Worm (Caenorhabditis elegans) whole organism, late embryonic: ENCODE measurements around the gene inft-2.

ENCODE experiments used
- C38D4.7 ChIP-seq: fragments of 200-800 bp; sonication (Bioruptor generic); optimal IDR thresholded peaks from 2 replicates; lab custom pipeline; 2018; ENCODE audit warnings: mild to moderate bottlenecking, missing genetic modification characterization, moderate library complexity, missing compliant biosample characterization
- Y22D7AL.16 ChIP-seq: sonication (generic microtip); optimal IDR thresholded peaks from 2 replicates; lab custom pipeline; 2016; ENCODE audit warnings: missing genetic modification characterization, missing compliant biosample characterization
- ahr-1 ChIP-seq: sonication (generic microtip); optimal IDR thresholded peaks from 2 replicates; lab custom pipeline; 2016; ENCODE audit warnings: missing genetic modification characterization, missing compliant biosample characterization
- ama-1 ChIP-seq: fragments of 150-350 bp; optimal IDR thresholded peaks from 2 replicates; lab custom pipeline; 2014
- ceh-18 ChIP-seq: sonication (generic microtip); optimal IDR thresholded peaks from 2 replicates; lab custom pipeline; 2016; ENCODE audit warnings: missing genetic modification characterization, missing compliant biosample characterization
- ceh-30 ChIP-seq: fragments of 150-350 bp; optimal IDR thresholded peaks from 2 replicates; lab custom pipeline; 2014; ENCODE audit warnings: missing biosample characterization, missing genetic modification characterization
- ceh-34 ChIP-seq: sonication (generic microtip); optimal IDR thresholded peaks from 2 replicates; lab custom pipeline; 2016; ENCODE audit warnings: mild to moderate bottlenecking, missing genetic modification characterization, missing compliant biosample characterization
- ceh-45 ChIP-seq: fragments of 200-800 bp; sonication (Bioruptor generic); IDR thresholded peaks from 2 replicates; pipeline ENCODE4 v1.3.6; 2022; ENCODE audit warnings: missing genetic modification reagents, missing genetic modification characterization, missing compliant biosample characterization
- ceh-6 ChIP-seq: fragments of 200-800 bp; sonication (Bioruptor generic); optimal IDR thresholded peaks from 2 replicates; lab custom pipeline; 2018; ENCODE audit warnings: mild to moderate bottlenecking, missing genetic modification characterization, missing compliant biosample characterization
- dmd-4 ChIP-seq: sonication (generic microtip); optimal IDR thresholded peaks from 2 replicates; lab custom pipeline; 2016; ENCODE audit warnings: borderline replicate concordance, missing genetic modification characterization, missing compliant biosample characterization
- elt-2 ChIP-seq: sonication (generic microtip); optimal IDR thresholded peaks from 2 replicates; lab custom pipeline; 2016; ENCODE audit warnings: missing genetic modification reagents, missing genetic modification characterization, missing compliant biosample characterization
- eyg-1 ChIP-seq: sonication (generic microtip); optimal IDR thresholded peaks from 2 replicates; lab custom pipeline; 2016; ENCODE audit warnings: missing genotype, missing genetic modification characterization, missing compliant biosample characterization
- fkh-10 ChIP-seq: fragments of 150-350 bp; optimal IDR thresholded peaks from 2 replicates; lab custom pipeline; 2014; ENCODE audit warnings: missing biosample characterization, missing genetic modification reagents, missing genetic modification characterization
- hlh-13 ChIP-seq: fragments of 200-800 bp; sonication (Bioruptor generic); optimal IDR thresholded peaks from 2 replicates; lab custom pipeline; 2018; ENCODE audit warnings: mild to moderate bottlenecking, missing genetic modification characterization, missing compliant biosample characterization
- hlh-15 ChIP-seq: sonication (generic microtip); optimal IDR thresholded peaks from 2 replicates; lab custom pipeline; 2016; ENCODE audit warnings: missing genetic modification characterization, missing compliant biosample characterization
- hlh-30 ChIP-seq: sonication (generic microtip); optimal IDR thresholded peaks from 2 replicates; lab custom pipeline; 2017; ENCODE audit warnings: antibody characterized with exemption, missing genetic modification characterization, missing compliant biosample characterization; ENCODE audit not compliant: insufficient read depth
- hlh-6 ChIP-seq: sonication (generic microtip); optimal IDR thresholded peaks from 2 replicates; lab custom pipeline; 2016; ENCODE audit warnings: missing genotype, missing genetic modification characterization, missing compliant biosample characterization
- hlh-8 ChIP-seq: sonication (generic microtip); optimal IDR thresholded peaks from 2 replicates; lab custom pipeline; 2016; ENCODE audit warnings: missing genotype, missing genetic modification characterization, missing compliant biosample characterization
- lim-6 ChIP-seq: sonication (generic microtip); optimal IDR thresholded peaks from 2 replicates; lab custom pipeline; 2016; ENCODE audit warnings: missing genetic modification characterization, missing compliant biosample characterization
- mec-3 ChIP-seq: sonication (generic microtip); optimal IDR thresholded peaks from 2 replicates; lab custom pipeline; 2016; ENCODE audit warnings: borderline replicate concordance, missing genetic modification characterization, missing compliant biosample characterization
- nhr-232 ChIP-seq: sonication (generic microtip); optimal IDR thresholded peaks from 2 replicates; lab custom pipeline; 2016; ENCODE audit warnings: missing genetic modification characterization, missing compliant biosample characterization
- npax-4 ChIP-seq: sonication (generic microtip); optimal IDR thresholded peaks from 2 replicates; lab custom pipeline; 2016; ENCODE audit warnings: missing genetic modification characterization, missing compliant biosample characterization
- pag-3 ChIP-seq: sonication (generic microtip); optimal IDR thresholded peaks from 2 replicates; lab custom pipeline; 2016; ENCODE audit warnings: missing compliant biosample characterization, missing genetic modification characterization, borderline replicate concordance
- pax-1 ChIP-seq: fragments of 150-350 bp; optimal IDR thresholded peaks from 2 replicates; lab custom pipeline; 2014; ENCODE audit warnings: missing biosample characterization, missing genetic modification characterization
- pros-1 ChIP-seq: fragments of 150-350 bp; optimal IDR thresholded peaks from 2 replicates; lab custom pipeline; 2014; ENCODE audit warnings: missing biosample characterization, missing genetic modification reagents, missing genetic modification characterization
- rnt-1 ChIP-seq: sonication (generic microtip); optimal IDR thresholded peaks from 2 replicates; lab custom pipeline; 2016; ENCODE audit warnings: missing genetic modification characterization, missing compliant biosample characterization
- sdc-2 ChIP-seq: sonication (generic microtip); optimal IDR thresholded peaks from 2 replicates; lab custom pipeline; 2016; ENCODE audit warnings: missing genotype, missing genetic modification characterization, missing compliant biosample characterization
- sox-4 ChIP-seq: sonication (generic microtip); optimal IDR thresholded peaks from 2 replicates; lab custom pipeline; 2017; ENCODE audit warnings: mild to moderate bottlenecking, missing genetic modification characterization, inconsistent platforms, missing compliant biosample characterization
- tbx-7 ChIP-seq: sonication (generic microtip); optimal IDR thresholded peaks from 2 replicates; lab custom pipeline; 2016; ENCODE audit warnings: missing genotype, missing genetic modification characterization, missing compliant biosample characterization
- ttx-3 ChIP-seq: sonication (generic microtip); optimal IDR thresholded peaks from 2 replicates; lab custom pipeline; 2016; ENCODE audit warnings: missing genetic modification reagents, missing genetic modification characterization, missing compliant biosample characterization
- unc-3 ChIP-seq, 2 experiments: fragments of 200-800 bp in 1 of 2; sonication (Bioruptor generic) in 1 of 2; sonication (generic microtip) in 1 of 2; conservative IDR thresholded peaks in 1 of 2; optimal IDR thresholded peaks in 1 of 2; 2 replicates each; pipeline versions ENCODE4 v1.3.6 to Lab custom; 2016 to 2022; ENCODE audit warnings: missing compliant biosample characterization in 2 of 2, missing genetic modification characterization in 2 of 2, missing genetic modification reagents in 1 of 2
- unc-55 ChIP-seq: sonication (generic microtip); optimal IDR thresholded peaks from 2 replicates; lab custom pipeline; 2017; ENCODE audit warnings: missing biosample characterization, missing genetic modification reagents, missing genetic modification characterization
- unc-86 ChIP-seq: sonication (generic microtip); optimal IDR thresholded peaks from 2 replicates; lab custom pipeline; 2016; ENCODE audit warnings: missing genetic modification characterization, missing compliant biosample characterization
- zip-5 ChIP-seq: sonication (generic microtip); optimal IDR thresholded peaks from 2 replicates; lab custom pipeline; 2016; ENCODE audit warnings: missing genetic modification characterization, missing compliant biosample characterization

The inft-2 gene

DNA sequence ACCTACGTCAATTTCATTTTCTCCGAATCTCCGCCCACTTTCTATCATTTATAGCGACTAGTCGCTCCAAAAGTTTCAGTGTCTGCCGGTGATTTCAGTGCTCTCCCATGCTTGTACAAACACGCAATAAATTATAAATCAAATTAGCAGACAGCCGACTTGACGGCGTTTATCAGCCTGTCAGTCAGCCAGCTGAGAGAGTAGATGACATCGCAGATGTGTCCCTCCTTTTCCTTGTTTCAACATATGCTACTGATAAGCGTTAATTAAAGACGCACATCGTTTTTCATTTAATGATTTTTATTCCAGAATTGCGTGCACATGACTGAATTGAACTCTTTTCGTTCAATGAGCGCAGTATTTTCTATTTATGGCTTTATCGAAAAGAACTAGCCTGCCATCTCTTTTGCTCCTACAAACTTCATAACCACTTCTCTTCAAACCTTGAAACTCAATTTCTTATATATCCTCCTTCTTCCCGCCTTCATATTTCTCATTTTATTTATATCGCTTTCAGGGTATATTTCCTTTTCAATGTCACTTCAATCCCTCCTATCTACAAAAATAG is 41.2 kb downstream of the inft-2 start, which contains the start of gene lap-2:
TSS of gene lap-2 (plus strand) at position 518 of the 568 bp plus-strand sequence.
- TF ChIP-seq elt-2 (tag; lab: Kevin White, UChicago) (peak; percentile 56), ceh-6 (GFP tag; lab: Kevin White, UChicago) (no peak), unc-55 (GFP tag; lab: Kevin White, UChicago) (peak; percentile 31)
- TF ChIP-seq, all 69 proteins: peak for 2

DNA sequence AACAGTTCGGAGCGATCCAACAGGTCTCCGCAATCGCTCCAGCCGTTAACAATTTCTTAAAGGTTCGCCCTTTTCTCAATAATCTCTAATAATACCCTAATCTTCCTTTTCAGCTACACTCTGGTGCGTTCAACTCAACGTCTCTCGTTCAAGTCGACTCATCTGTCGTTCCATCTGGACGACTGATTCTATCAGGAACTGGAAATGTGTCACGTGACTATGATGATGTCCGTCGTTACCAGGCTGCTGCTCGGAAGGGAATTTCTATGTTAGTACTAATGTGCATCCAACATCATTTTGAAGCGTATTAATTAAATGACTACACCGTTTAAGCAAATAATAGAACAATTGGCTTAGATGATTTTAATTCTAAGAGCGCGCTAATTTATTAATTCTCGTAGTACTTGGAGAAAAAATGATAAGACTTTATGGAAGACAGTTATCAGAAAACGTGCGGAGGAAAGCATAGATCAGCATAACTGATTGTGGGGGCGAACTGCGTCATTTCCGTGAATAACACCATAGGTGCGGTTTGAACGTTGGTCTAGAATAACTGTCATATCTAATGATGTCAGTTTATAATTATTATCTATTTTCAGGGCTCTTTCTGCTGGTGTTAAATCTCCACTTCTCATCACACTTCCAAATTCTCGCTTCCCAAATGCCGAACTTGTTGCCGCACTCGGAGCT is 41.9 kb downstream of the inft-2 start:
- TF ChIP-seq hlh-6 (tag; lab: Kevin White, UChicago) (no peak), tbx-7 (tag; lab: Kevin White, UChicago) (no peak), elt-2 (tag; lab: Kevin White, UChicago) (peak; percentile 43), hlh-30 (tag; lab: Kevin White, UChicago) (peak; percentile 56)

DNA sequence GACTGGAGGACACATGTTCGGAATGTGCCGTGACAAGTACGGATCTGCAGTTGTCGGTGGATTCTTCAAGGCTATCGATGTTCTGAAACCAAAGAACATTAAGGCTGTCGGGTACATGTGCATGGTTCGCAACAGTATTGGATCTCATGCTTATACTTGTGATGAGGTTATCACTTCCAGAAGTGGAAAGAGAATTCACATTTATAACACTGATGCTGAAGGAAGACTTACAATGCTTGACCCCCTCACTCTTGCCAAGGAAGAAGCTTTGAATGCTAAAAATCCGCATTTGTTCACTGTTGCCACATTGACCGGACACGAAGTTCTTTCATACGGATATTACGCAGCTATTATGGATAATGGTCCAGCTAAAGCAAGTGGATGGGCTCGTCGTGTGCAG is 42.9 kb downstream of the inft-2 start:
- TF ChIP-seq pros-1 (tag; lab: Kevin White, UChicago) (no peak), rnt-1 (tag; lab: Kevin White, UChicago) (no peak), sox-4 (no peak), ceh-34 (tag; lab: Kevin White, UChicago) (no peak), tbx-7 (tag; lab: Kevin White, UChicago) (no peak), sdc-2 (tag; lab: Kevin White, UChicago) (no peak), ahr-1 (no peak), dmd-4 (tag; lab: Kevin White, UChicago) (no peak), Y22D7AL.16 (tag; lab: Kevin White, UChicago) (no peak), hlh-15 (tag; lab: Kevin White, UChicago) (no peak), npax-4 (tag; lab: Kevin White, UChicago) (no peak), C38D4.7 (GFP tag; lab: Kevin White, UChicago) (no peak), fkh-10 (GFP tag; lab: Kevin White, UChicago) (no peak), unc-86 (tag; lab: Kevin White, UChicago) (no peak), hlh-13 (GFP tag; lab: Kevin White, UChicago) (no peak), pag-3 (no peak), nhr-232 (tag; lab: Kevin White, UChicago) (no peak), hlh-6 (tag; lab: Kevin White, UChicago) (no peak), hlh-30 (tag; lab: Kevin White, UChicago) (no peak)
- TF ChIP-seq, all 69 proteins: peak for 0

DNA sequence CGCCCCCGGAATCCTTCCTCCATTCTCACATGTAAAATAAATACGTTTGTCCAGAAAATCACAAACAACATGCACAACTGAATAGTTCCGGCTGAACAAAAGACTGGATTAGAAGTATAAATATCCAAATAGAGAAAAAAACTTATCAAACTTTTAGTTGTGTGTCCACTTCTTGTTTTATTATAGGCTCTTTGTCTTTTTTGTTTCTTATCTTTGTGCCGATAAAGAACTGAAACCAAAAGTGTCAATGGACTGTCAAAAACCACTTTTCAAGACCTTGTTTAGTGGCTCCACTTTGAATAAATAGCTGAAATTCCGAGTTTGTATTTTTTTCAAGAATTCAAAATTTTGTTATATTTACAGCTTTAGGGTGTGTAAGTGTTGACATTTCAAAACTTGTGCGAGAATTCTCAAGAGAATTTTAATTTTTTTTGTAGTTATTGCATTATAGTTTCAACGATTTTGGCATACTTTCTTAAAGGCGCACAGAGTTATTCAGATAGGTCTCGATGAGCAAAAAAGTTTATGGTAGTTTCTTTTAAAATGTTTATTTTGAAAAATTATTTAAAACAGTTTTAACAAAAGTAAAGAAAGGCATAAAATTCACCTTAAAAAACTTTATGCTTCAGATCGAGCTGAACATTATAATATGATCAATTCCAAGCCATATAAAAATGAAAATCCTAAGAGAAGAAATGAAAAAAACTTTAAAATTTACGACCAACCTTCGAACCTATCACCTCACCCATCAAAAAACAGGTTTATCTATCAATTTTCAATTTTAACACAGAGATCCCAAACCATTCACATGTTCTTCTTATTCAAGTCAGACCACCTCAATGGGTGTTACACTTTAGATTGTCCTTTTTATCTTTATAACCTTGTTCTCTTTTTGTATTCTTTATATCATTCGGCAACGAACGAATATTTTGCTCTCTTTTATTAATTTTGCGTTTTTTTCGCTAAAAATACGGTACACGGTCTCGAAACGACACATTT is 44.3 kb downstream of the inft-2 start:
- TF ChIP-seq ama-1 (lab: Kevin White, UChicago) = no peak
- no peak for TF ChIP-seq ahr-1
- no peak for TF ChIP-seq sdc-2 (tag; lab: Kevin White, UChicago)
- TF ChIP-seq pax-1 (tag; lab: Kevin White, UChicago) = no peak
- no peak for TF ChIP-seq mec-3 (tag; lab: Kevin White, UChicago)
- TF ChIP-seq elt-2 (tag; lab: Kevin White, UChicago) = peak; percentile 7

DNA sequence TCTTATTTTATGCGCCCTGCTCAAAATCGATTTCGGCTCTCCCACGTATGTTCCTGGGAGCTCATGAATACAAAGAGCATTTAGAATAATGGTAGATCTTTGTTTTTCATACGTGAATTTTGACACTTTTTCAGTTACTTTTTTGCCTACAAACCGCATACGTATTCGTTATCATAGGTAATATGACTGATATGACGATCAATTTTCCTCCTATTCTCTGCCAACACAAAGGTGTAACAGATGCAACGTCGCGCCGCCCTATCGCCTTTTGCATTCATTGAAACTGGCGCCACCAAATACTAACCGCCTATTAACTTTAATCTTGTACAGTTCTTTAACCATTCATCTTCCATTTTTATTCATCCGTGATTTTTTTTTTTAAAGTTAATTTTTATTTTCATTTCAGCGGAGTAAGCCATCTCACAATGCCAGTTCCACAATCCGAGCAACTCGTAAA is 45.5 kb downstream of the inft-2 start, which contains the start of gene W07G4.5:
TSS of gene W07G4.5 (plus strand) at position 407 of the 457 bp plus-strand sequence.
- no peak for TF ChIP-seq pax-1 (tag; lab: Kevin White, UChicago)

DNA sequence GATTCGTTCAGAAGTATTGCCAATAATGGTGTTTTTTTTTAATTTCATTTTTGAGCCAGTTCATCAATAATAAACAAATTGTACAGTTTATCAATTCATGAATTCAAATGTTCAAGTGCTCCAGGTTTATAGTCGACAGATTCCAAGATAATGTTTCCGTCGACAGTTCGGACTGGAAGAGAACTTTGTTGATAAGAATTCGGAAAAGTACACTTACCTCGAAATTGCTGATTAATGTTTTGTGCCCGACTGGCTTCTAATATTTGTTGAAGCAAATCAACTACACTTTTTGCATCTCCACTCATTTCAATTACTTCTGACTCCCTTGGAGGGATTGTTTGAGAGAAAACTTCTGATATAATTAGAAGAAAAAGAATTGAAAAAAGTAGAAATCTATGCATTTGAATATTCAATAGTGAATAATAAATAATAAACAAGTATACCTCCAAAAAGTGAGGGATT is 47.1 kb downstream of the inft-2 start, which contains the start of gene W07G4.8:
TSS of gene W07G4.8 (minus strand) at position 412 of the 462 bp plus-strand sequence.
- TF ChIP-seq unc-3 (GFP tag; conservative IDR thresholded peaks at IDR 0.05; lab: Robert Waterston, UW) = no peak
- no peak for TF ChIP-seq unc-3 (tag; optimal IDR thresholded peaks at IDR 0.05; lab: Kevin White, UChicago)
- no peak for TF ChIP-seq sox-4
- TF ChIP-seq ceh-6 (GFP tag; lab: Kevin White, UChicago) = no peak
- no peak for TF ChIP-seq ahr-1
- TF ChIP-seq ttx-3 (tag; lab: Kevin White, UChicago) = no peak
- TF ChIP-seq fkh-10 (GFP tag; lab: Kevin White, UChicago) = no peak
- no peak for TF ChIP-seq hlh-8 (tag; lab: Kevin White, UChicago)
- no peak for TF ChIP-seq ceh-18
- no peak for TF ChIP-seq ceh-30
- no peak for TF ChIP-seq mec-3 (tag; lab: Kevin White, UChicago)
- no peak for TF ChIP-seq unc-86 (tag; lab: Kevin White, UChicago)
- TF ChIP-seq hlh-13 (GFP tag; lab: Kevin White, UChicago) = no peak
- no peak for TF ChIP-seq ceh-45
- TF ChIP-seq pag-3 = no peak
- TF ChIP-seq npax-4 (tag; lab: Kevin White, UChicago) = no peak
- no peak for TF ChIP-seq zip-5
- TF ChIP-seq eyg-1 (tag; lab: Kevin White, UChicago) = no peak
- no peak for TF ChIP-seq lim-6 (tag; lab: Kevin White, UChicago)
